Fruit fly (Drosophila melanogaster): ENCODE results near the gene olf413.

olf413 gene

dm6 chr3L:22266535-22266934 lies 130.6 kb downstream of the olf413 start, which contains the start of gene CG11523 (continued):
- TF ChIP-seq kay (GFP tag; optimal IDR thresholded peaks at IDR 0.05): peak; percentile 6

dm6 chr3L:22267248-22267957 lies 131.5 kb downstream of the olf413 start, which contains the start of gene Csp:
TSS of gene Csp (plus strand) at chr3L:22267382.
- TF ChIP-seq CG4360 (GFP tag; IDR thresholded peaks at IDR 0.05) (no peak), Abd-B (GFP tag; optimal IDR thresholded peaks at IDR 0.05) (peak; percentile 14), Sox102F (GFP tag; optimal IDR thresholded peaks at IDR 0.05) (no peak), Antp (GFP tag; optimal IDR thresholded peaks at IDR 0.05) (peak; percentile 21), lov (optimal IDR thresholded peaks at IDR 0.05) (no peak), lov (GFP tag; IDR thresholded peaks at IDR 0.05) (no peak), fd64A (GFP tag; optimal IDR thresholded peaks at IDR 0.05) (no peak), Hand (GFP tag; optimal IDR thresholded peaks at IDR 0.05) (no peak), CG11723 (GFP tag; optimal IDR thresholded peaks at IDR 0.05) (no peak), tgo (GFP tag; IDR thresholded peaks at IDR 0.05) (0 out of 3 replicates have a peak, but pooled peaks have one; percentile 25), CG2678 (tag; optimal IDR thresholded peaks at IDR 0.05) (no peak), Ets97D (GFP tag; optimal IDR thresholded peaks at IDR 0.05) (peak; percentile 55), crp (GFP tag; optimal IDR thresholded peaks at IDR 0.05) (peak in 1 of 2 experiments; percentile 43), CG8089 (GFP tag; optimal IDR thresholded peaks at IDR 0.05) (no peak), pho (GFP tag; optimal IDR thresholded peaks at IDR 0.05) (no peak), YL-1 (GFP tag; optimal IDR thresholded peaks at IDR 0.05) (peak; percentile 72), Meics (GFP tag; optimal IDR thresholded peaks at IDR 0.05) (peak; percentile 9), CG2202 (tag; optimal IDR thresholded peaks at IDR 0.05) (no peak), Dad (GFP tag; optimal IDR thresholded peaks at IDR 0.05) (no peak), ham (GFP tag; IDR thresholded peaks at IDR 0.05) (no peak), eyg (GFP tag; optimal IDR thresholded peaks at IDR 0.05) (no peak), pita (GFP tag; optimal IDR thresholded peaks at IDR 0.05) (peak; percentile 37), ken (GFP tag; IDR thresholded peaks at IDR 0.05) (no peak), CG13287 (GFP tag; IDR thresholded peaks at IDR 0.05; ENCODE audit: partially characterized antibody) (peak; percentile 62), danr (GFP tag; IDR thresholded peaks at IDR 0.05) (no peak), Dbx (GFP tag; IDR thresholded peaks at IDR 0.05) (0 out of 3 replicates have a peak, but pooled peaks have one; percentile 32), Eip74EF (GFP tag; optimal IDR thresholded peaks at IDR 0.05) (peak in 1 of 2 experiments; percentile 29), CG3995 (GFP tag; optimal IDR thresholded peaks at IDR 0.05) (peak; percentile 32), seq (GFP tag; IDR thresholded peaks at IDR 0.05) (no peak), CG8388 (GFP tag; optimal IDR thresholded peaks at IDR 0.05) (peak; percentile 27), CG2712 (tag; optimal IDR thresholded peaks at IDR 0.05) (no peak), CG7271 (tag; optimal IDR thresholded peaks at IDR 0.05) (no peak), stc (GFP tag; IDR thresholded peaks at IDR 0.05) (no peak), CG1647 (GFP tag; optimal IDR thresholded peaks at IDR 0.05) (peak; percentile 12), Side (GFP tag; optimal IDR thresholded peaks at IDR 0.05) (peak; percentile 12), cg (GFP tag; optimal IDR thresholded peaks at IDR 0.05) (peak; percentile 90), MTF-1 (GFP tag; optimal IDR thresholded peaks at IDR 0.05; ENCODE audit: borderline replicate concordance) (no peak), NfI (GFP tag; optimal IDR thresholded peaks at IDR 0.05) (peak; percentile 24), CG17361 (GFP tag; IDR thresholded peaks at IDR 0.05) (no peak), ranshi (GFP tag; IDR thresholded peaks at IDR 0.05) (no peak), CG15073 (GFP tag; optimal IDR thresholded peaks at IDR 0.05) (no peak), HmgZ (tag; optimal IDR thresholded peaks at IDR 0.05) (peak; percentile 27), CG32767 (GFP tag; IDR thresholded peaks at IDR 0.05) (0 out of 2 replicates have a peak, but pooled peaks have one; percentile 22), dimm (GFP tag; IDR thresholded peaks at IDR 0.05) (no peak), Doc2 (GFP tag; IDR thresholded peaks at IDR 0.05) (no peak), CG1603 (tag; optimal IDR thresholded peaks at IDR 0.05) (peak; percentile 84)
